Worm (Caenorhabditis elegans) whole organism, L4 larva: ENCODE measurements around the gene egas-2.

Source experiments
- aly-2 ChIP-seq: sonication (generic microtip); optimal IDR thresholded peaks from 2 replicates; lab custom pipeline; 2018; ENCODE audit warnings: missing biosample characterization, missing genetic modification characterization
- mdt-29 ChIP-seq: fragments of 200-800 bp; sonication (Bioruptor generic); IDR thresholded peaks from 2 replicates; pipeline ENCODE4 v1.3.6; 2022; ENCODE audit warnings: missing genetic modification reagents, missing genetic modification characterization, missing compliant biosample characterization

DNA sequence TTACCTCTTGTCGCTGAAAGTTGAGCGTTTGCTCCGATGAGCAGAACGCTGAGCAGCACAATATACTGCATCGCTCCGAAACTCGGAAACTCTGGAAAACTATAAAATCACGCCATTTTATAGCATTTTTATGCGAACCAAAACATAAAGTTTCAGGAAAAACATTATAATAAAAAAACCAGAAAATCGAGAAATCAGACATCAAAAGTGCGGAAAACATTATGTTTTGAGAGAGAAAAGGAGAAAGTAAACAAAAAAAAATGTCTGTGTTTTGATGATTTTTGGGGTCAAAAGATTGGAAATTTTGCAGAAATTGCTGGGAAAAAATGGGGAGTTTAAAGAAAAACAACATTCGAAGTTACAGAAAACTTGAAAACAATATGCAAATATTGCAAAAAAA is 13.9 kb downstream of the egas-2 start, which contains the start of gene Y69H2.3:
- TF ChIP-seq aly-2 (tag; lab: Kevin White, UChicago) (no peak), mdt-29 (GFP tag; lab: Robert Waterston, UW) (no peak)
